Fruit fly (Drosophila melanogaster): ENCODE data around the gene eRF1.
A peak's percentile ranks its signal among the peaks of the same experiment; 100 is the strongest.

Gene eRF1

DNA sequence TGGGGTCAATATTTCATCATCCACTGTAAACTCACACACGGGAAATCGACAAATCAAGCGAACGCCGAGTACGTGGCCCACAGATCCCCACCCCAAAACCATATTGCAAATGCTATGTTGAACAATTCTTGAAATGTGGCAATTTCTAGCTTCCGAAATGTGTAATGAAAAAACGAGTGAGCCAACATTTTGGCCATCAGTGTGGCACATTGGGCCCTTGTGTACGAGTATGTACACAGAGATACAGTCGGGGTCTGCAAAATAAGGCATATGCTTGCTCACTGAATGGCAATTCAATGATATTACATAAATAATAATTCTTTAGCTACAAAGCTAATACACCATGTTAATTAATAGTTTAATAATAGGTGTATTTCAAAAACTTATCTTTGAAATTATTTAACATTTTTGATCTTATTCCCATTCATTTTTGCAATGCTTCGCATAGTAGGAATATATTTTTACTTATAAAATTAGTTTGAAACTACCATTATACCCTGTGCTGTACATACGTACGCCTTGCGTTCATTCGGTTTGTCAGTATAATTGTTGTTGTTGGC is 51.5 kb downstream of the eRF1 start (continued):
- TF ChIP-seq Ada2b (GFP tag; IDR thresholded peaks at IDR 0.05) (peak; percentile 80), rib (GFP tag; IDR thresholded peaks at IDR 0.05) (peak; percentile 84), dm (GFP tag; optimal IDR thresholded peaks at IDR 0.05) (peak; percentile 66), Fer1 (GFP tag; optimal IDR thresholded peaks at IDR 0.05) (peak; percentile 88), Atf-2 (GFP tag; optimal IDR thresholded peaks at IDR 0.05) (peak; percentile 81), CG18619 (GFP tag; optimal IDR thresholded peaks at IDR 0.05) (peak; percentile 89), CG33213 (GFP tag; optimal IDR thresholded peaks at IDR 0.05) (peak; percentile 65), CG15269 (tag; optimal IDR thresholded peaks at IDR 0.05) (peak; percentile 94), NfI (GFP tag; optimal IDR thresholded peaks at IDR 0.05) (peak; percentile 83), yki (optimal IDR thresholded peaks at IDR 0.05) (no peak), gcm (GFP tag; optimal IDR thresholded peaks at IDR 0.05) (peak; percentile 89), CG8478 (optimal IDR thresholded peaks at IDR 0.05) (no peak), gce (GFP tag; IDR thresholded peaks at IDR 0.05) (peak; percentile 69; the same call in 2 of the 3 replicates), bigmax (GFP tag; optimal IDR thresholded peaks at IDR 0.05) (no peak), Doc3 (GFP tag; IDR thresholded peaks at IDR 0.05; ENCODE audit: partially characterized antibody) (no peak), CG31224 (GFP tag; IDR thresholded peaks at IDR 0.05) (peak; percentile 68), E2f2 (GFP tag; IDR thresholded peaks at IDR 0.05) (peak; percentile 64; the same call in 1 of the 2 replicates), stc (GFP tag; IDR thresholded peaks at IDR 0.05) (peak; percentile 84), crc (GFP tag; optimal IDR thresholded peaks at IDR 0.05) (peak; percentile 69), ac (GFP tag; optimal IDR thresholded peaks at IDR 0.05) (no peak), wor (GFP tag; IDR thresholded peaks at IDR 0.05) (peak; percentile 59), CG11696 (GFP tag; IDR thresholded peaks at IDR 0.05) (peak; percentile 95), CG15601 (tag; optimal IDR thresholded peaks at IDR 0.05) (peak; percentile 78), vfl (GFP tag; optimal IDR thresholded peaks at IDR 0.05) (peak; percentile 78), wdn (GFP tag; IDR thresholded peaks at IDR 0.05) (peak; percentile 83), ash1 (GFP tag; optimal IDR thresholded peaks at IDR 0.05) (no peak), onecut (GFP tag; IDR thresholded peaks at IDR 0.05) (peak; percentile 79), H15 (GFP tag; IDR thresholded peaks at IDR 0.05) (peak; percentile 77), sim (GFP tag; IDR thresholded peaks at IDR 0.05) (peak; percentile 24; the same call in 1 of the 2 replicates), MTF-1 (GFP tag; optimal IDR thresholded peaks at IDR 0.05; ENCODE audit: borderline replicate concordance) (peak; percentile 44), CG10147 (GFP tag; optimal IDR thresholded peaks at IDR 0.05) (peak; percentile 76), so (GFP tag; IDR thresholded peaks at IDR 0.05) (peak; percentile 73), CG17186 (GFP tag; optimal IDR thresholded peaks at IDR 0.05) (peak; percentile 29), mld (GFP tag; IDR thresholded peaks at IDR 0.05; ENCODE audit: partially characterized antibody) (no peak), btn (GFP tag; optimal IDR thresholded peaks at IDR 0.05) (peak; percentile 45), CG9797 (GFP tag; optimal IDR thresholded peaks at IDR 0.05) (no peak), CG7357 (GFP tag; IDR thresholded peaks at IDR 0.05) (peak; percentile 72), B-H2 (GFP tag; optimal IDR thresholded peaks at IDR 0.05) (peak; percentile 91), CG8359 (GFP tag; optimal IDR thresholded peaks at IDR 0.05; ENCODE audit: borderline replicate concordance) (peak; percentile 72), CG17829 (tag; optimal IDR thresholded peaks at IDR 0.05) (peak; percentile 87), CG10979 (tag; optimal IDR thresholded peaks at IDR 0.05) (peak; percentile 79), NC2α (GFP tag; optimal IDR thresholded peaks at IDR 0.05) (peak; percentile 4), CG7786 (GFP tag; optimal IDR thresholded peaks at IDR 0.05) (peak; percentile 91), Dbx (GFP tag; IDR thresholded peaks at IDR 0.05) (peak; percentile 90), CG7987 (GFP tag; optimal IDR thresholded peaks at IDR 0.05) (peak; percentile 69), CG17612 (GFP tag; IDR thresholded peaks at IDR 0.05) (peak; percentile 55; the same call in 1 of the 2 replicates), pan (optimal IDR thresholded peaks at IDR 0.05) (no peak), pan (GFP tag; optimal IDR thresholded peaks at IDR 0.05 in 1 of 2, IDR thresholded peaks at IDR 0.05 in 1 of 2) (peak in 1 of 2 experiments; percentile 89), CG6791 (GFP tag; IDR thresholded peaks at IDR 0.05; ENCODE audit: partially characterized antibody) (no peak), eve (GFP tag; optimal IDR thresholded peaks at IDR 0.05) (peak in 1 of 2 experiments; percentile 91), sug (tag; optimal IDR thresholded peaks at IDR 0.05) (peak; percentile 89)

All from whole organism, embryonic.